Fruit fly (Drosophila melanogaster) whole organism, pupa: ENCODE measurements around the gene CG6650.

Experiments
- CG10348 ChIP-seq: fragments of 200-800 bp; sonication (Bioruptor generic); IDR thresholded peaks from 2 replicates; pipeline ENCODE4 v1.3.6; 2022; ENCODE audit warnings: missing biosample characterization, missing genetic modification characterization
- CG8159 ChIP-seq: fragments of 200-800 bp; sonication (Bioruptor generic); optimal IDR thresholded peaks from 3 replicates; lab custom pipeline; 2018; ENCODE audit warnings: missing biosample characterization, mild to moderate bottlenecking, missing genetic modification characterization, moderate library complexity
- Ets98B ChIP-seq: fragments of 200-800 bp; sonication (Bioruptor generic); IDR thresholded peaks from 2 replicates; pipeline ENCODE4 v1.3.6; 2022; ENCODE audit warnings: missing biosample characterization, missing genetic modification characterization
- Pif1A ChIP-seq: fragments of 200-800 bp; sonication (Bioruptor generic); optimal IDR thresholded peaks from 3 replicates; lab custom pipeline; 2016; ENCODE audit warnings: missing biosample characterization, missing genetic modification characterization

- TF ChIP-seq Ets98B (GFP tag; lab: Robert Waterston, UW) (no peak), CG8159 (tag; lab: Kevin White, UChicago) (no peak), Pif1A (GFP tag; lab: Kevin White, UChicago) (no peak), CG10348 (GFP tag; lab: Robert Waterston, UW) (no peak)
These were observed 31.5 kb downstream of the CG6650 start for dm6 chr3L:14062702-14063101.
